Worm (Caenorhabditis elegans) whole organism, L4/young adult: ENCODE results near the gene M7.8.

Experiments
- W03F9.2 ChIP-seq: fragments of 150-350 bp; optimal IDR thresholded peaks from 2 replicates; lab custom pipeline; 2014; ENCODE audit warnings: missing biosample characterization, missing genetic modification characterization
- dao-5 ChIP-seq: sonication (generic microtip); optimal IDR thresholded peaks from 2 replicates; lab custom pipeline; 2016; ENCODE audit warnings: missing genotype, missing genetic modification characterization, moderate library complexity, missing compliant biosample characterization
- him-1 ChIP-seq: sonication (generic microtip); optimal IDR thresholded peaks from 2 replicates; lab custom pipeline; 2016; ENCODE audit warnings: missing genotype, missing genetic modification reagents, missing genetic modification characterization, missing compliant biosample characterization

DNA sequence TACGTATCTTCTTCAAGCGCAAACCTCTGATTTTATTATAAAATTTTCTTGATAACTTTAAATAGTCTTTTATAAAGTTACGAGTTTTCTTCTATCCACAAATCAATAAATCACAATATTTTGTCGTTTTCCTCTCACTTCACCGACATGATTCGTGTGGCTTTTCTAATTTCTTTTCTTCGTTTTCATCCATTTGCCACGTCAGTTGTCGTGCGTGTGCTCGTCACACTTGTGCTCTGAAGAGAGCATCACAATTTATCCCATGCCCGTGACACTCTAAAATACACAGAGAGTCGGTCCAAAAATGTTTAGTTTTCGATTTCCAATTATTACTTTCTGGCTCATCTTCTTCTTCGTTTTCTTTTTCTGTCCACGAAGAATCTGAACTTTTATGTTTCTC, 17.0 kb upstream of the M7.8 start:
- no peak for TF ChIP-seq him-1 (tag; lab: Kevin White, UChicago)
- no peak for TF ChIP-seq W03F9.2 (tag; lab: Kevin White, UChicago)
- TF ChIP-seq dao-5 (tag; lab: Kevin White, UChicago) = no peak
